Fruit fly (Drosophila melanogaster) Kc167 (cell line): ENCODE measurements around the gene CG12054.

Source experiments
- Myc ChIP-seq: fragments of >200 bp; optimal IDR thresholded peaks from 2 replicates; lab custom pipeline; 2017; ENCODE audit warnings: missing external identifiers
- h ChIP-seq: fragments of >200 bp; optimal IDR thresholded peaks from 3 replicates; lab custom pipeline; 2018; ENCODE audit warnings: missing external identifiers
- insv ChIP-seq: fragments of >200 bp; optimal IDR thresholded peaks from 3 replicates; lab custom pipeline; 2018; ENCODE audit warnings: missing external identifiers
- psq ChIP-seq: fragments of >200 bp; optimal IDR thresholded peaks from 2 replicates; lab custom pipeline; 2017; ENCODE audit warnings: missing external identifiers
- ttk ChIP-seq: sonication (Bioruptor generic); optimal IDR thresholded peaks from 2 replicates; lab custom pipeline; 2017; ENCODE audit warnings: missing external identifiers

dm6 chr3R:31215830-31216229 is 4.7 kb upstream of the CG12054 start, which contains the start of gene CG15561:
- TF ChIP-seq psq (lab: Kevin White, UChicago) (no peak), h (lab: Kevin White, UChicago) (no peak), ttk (lab: Kevin White, UChicago) (no peak), Myc (lab: Kevin White, UChicago) (no peak), insv (no peak)
